Fruit fly (Drosophila melanogaster): Measurements from ENCODE around the gene crn.

Gene crn

DNA sequence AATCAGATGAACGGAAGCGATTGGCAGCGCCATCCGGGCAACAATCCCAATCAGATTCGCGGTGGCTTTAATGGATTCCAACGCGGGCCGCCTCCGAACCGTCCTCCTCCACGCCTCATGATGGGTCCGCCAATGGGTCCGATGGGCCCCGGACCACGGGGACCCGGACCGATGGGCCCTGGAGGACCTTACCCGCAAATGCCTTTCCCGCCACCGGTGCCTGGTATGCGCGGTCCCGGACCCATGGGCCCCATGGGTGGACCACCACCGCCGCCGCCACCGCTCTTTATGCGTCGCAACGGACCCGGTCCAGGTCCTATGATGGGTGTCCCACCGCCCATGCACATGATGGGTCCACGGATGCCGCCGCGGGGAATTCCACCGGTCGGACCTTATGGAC lies 6.9 kb downstream of the crn start:
- TF ChIP-seq Hr39 (optimal IDR thresholded peaks at IDR 0.05) (peak; percentile 76), lov (optimal IDR thresholded peaks at IDR 0.05) (no peak), lov (GFP tag; IDR thresholded peaks at IDR 0.05) (no peak)

DNA sequence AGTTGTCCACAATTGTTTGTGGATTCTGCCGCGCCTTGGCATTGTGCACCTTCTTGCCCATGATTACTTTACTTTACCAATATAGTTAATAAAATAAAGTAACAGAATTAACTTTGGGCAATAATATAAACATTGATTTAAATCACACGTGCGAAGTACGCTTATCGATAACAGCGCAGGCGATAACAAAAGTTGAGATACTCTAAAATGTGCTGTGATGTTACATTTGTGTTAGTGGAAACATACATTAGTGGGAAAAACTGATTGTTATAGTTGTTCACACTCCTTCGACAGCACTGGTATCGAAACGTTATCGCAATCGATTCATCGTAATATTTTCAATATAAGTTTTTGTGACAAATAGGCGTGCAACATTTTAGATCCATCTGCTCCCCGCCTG lies 7.9 kb downstream of the crn start, which contains the start of gene kz:
kz (minus strand) TSS at position 194 of the 400 bp plus-strand sequence.
- 0 out of 3 replicates have a peak, but pooled peaks have one; percentile 32 for TF ChIP-seq ci (GFP tag; IDR thresholded peaks at IDR 0.05)
- peak; percentile 94 for TF ChIP-seq CG30020 (tag; optimal IDR thresholded peaks at IDR 0.05)
- peak; percentile 94 for TF ChIP-seq ssp (GFP tag; IDR thresholded peaks at IDR 0.05)
- peak; percentile 74 for TF ChIP-seq CG15514 (GFP tag; optimal IDR thresholded peaks at IDR 0.05)
- peak; percentile 92 for TF ChIP-seq dm (GFP tag; optimal IDR thresholded peaks at IDR 0.05)
- no peak for TF ChIP-seq TFAM (GFP tag; optimal IDR thresholded peaks at IDR 0.05)
- TF ChIP-seq vnd (GFP tag; IDR thresholded peaks at IDR 0.05; ENCODE audit: partially characterized antibody) = peak; percentile 95
- TF ChIP-seq Dll (GFP tag; IDR thresholded peaks at IDR 0.05; ENCODE audit: partially characterized antibody) = peak; percentile 77
- peak; percentile 98 for TF ChIP-seq CG6791 (GFP tag; IDR thresholded peaks at IDR 0.05; ENCODE audit: partially characterized antibody)
- TF ChIP-seq CG3995 (GFP tag; optimal IDR thresholded peaks at IDR 0.05) = peak; percentile 58
- peak; percentile 66 for TF ChIP-seq Dp (GFP tag; optimal IDR thresholded peaks at IDR 0.05)
- peak; percentile 88 for TF ChIP-seq pzg (GFP tag; optimal IDR thresholded peaks at IDR 0.05)
- no peak for TF ChIP-seq CG12071 (GFP tag; optimal IDR thresholded peaks at IDR 0.05)
- TF ChIP-seq Opbp (GFP tag; IDR thresholded peaks at IDR 0.05; ENCODE audit: partially characterized antibody) = peak; percentile 92
- TF ChIP-seq ase (GFP tag; IDR thresholded peaks at IDR 0.05) = no peak
- peak; percentile 96 for TF ChIP-seq mld (GFP tag; IDR thresholded peaks at IDR 0.05; ENCODE audit: partially characterized antibody)
- peak; percentile 99 for TF ChIP-seq hb (GFP tag; IDR thresholded peaks at IDR 0.05; ENCODE audit: partially characterized antibody)
- TF ChIP-seq CG7963 (GFP tag; IDR thresholded peaks at IDR 0.05; ENCODE audit: partially characterized antibody) = peak; percentile 98
- TF ChIP-seq nmo (GFP tag; optimal IDR thresholded peaks at IDR 0.05) = peak; percentile 39
- peak; percentile 50 for TF ChIP-seq CG17186 (GFP tag; optimal IDR thresholded peaks at IDR 0.05)
- TF ChIP-seq CG14014 (GFP tag; IDR thresholded peaks at IDR 0.05) = no peak
- peak in 1 of 2 experiments; percentile 25 for TF ChIP-seq crp (GFP tag; optimal IDR thresholded peaks at IDR 0.05)
- TF ChIP-seq CG9437 (GFP tag; optimal IDR thresholded peaks at IDR 0.05) = peak; percentile 51
- no peak for TF ChIP-seq CG18599 (GFP tag; optimal IDR thresholded peaks at IDR 0.05)
- no peak for TF ChIP-seq CG3838 (GFP tag; optimal IDR thresholded peaks at IDR 0.05)
- TF ChIP-seq NC2β (GFP tag; optimal IDR thresholded peaks at IDR 0.05) = no peak
- TF ChIP-seq CG9797 (GFP tag; optimal IDR thresholded peaks at IDR 0.05) = peak; percentile 45
- no peak for TF ChIP-seq CG14441 (GFP tag; IDR thresholded peaks at IDR 0.05)
- TF ChIP-seq Hey (tag; optimal IDR thresholded peaks at IDR 0.05) = no peak
- no peak for TF ChIP-seq Gsc (GFP tag; IDR thresholded peaks at IDR 0.05)
- TF ChIP-seq Doc3 (GFP tag; IDR thresholded peaks at IDR 0.05; ENCODE audit: partially characterized antibody) = peak; percentile 77
- peak; percentile 77 for TF ChIP-seq Med (GFP tag)
- TF ChIP-seq CTCF (GFP tag; optimal IDR thresholded peaks at IDR 0.05) = no peak
- TF ChIP-seq CG34224 (GFP tag; IDR thresholded peaks at IDR 0.05; ENCODE audit: partially characterized antibody) = peak; percentile 94
- peak; percentile 91 for TF ChIP-seq CG17802 (tag; optimal IDR thresholded peaks at IDR 0.05)
- peak; percentile 61 for TF ChIP-seq hbn (GFP tag; IDR thresholded peaks at IDR 0.05; ENCODE audit: partially characterized antibody)
- TF ChIP-seq ATbp (GFP tag; optimal IDR thresholded peaks at IDR 0.05) = no peak
- peak; percentile 50 for TF ChIP-seq gfzf (GFP tag; optimal IDR thresholded peaks at IDR 0.05)
- no peak for TF ChIP-seq CG2120 (GFP tag; optimal IDR thresholded peaks at IDR 0.05)
- TF ChIP-seq CG4617 (GFP tag; optimal IDR thresholded peaks at IDR 0.05; ENCODE audit: borderline replicate concordance) = peak; percentile 68
- TF ChIP-seq stwl (tag; optimal IDR thresholded peaks at IDR 0.05) = peak; percentile 88
- peak; percentile 88 for TF ChIP-seq zen2 (GFP tag; IDR thresholded peaks at IDR 0.05; ENCODE audit: partially characterized antibody)
- TF ChIP-seq Hr39 (optimal IDR thresholded peaks at IDR 0.05) = no peak
- peak; percentile 76 for TF ChIP-seq BEAF-32 (GFP tag; optimal IDR thresholded peaks at IDR 0.05)
- TF ChIP-seq CG1024 (GFP tag; IDR thresholded peaks at IDR 0.05) = peak; percentile 75
- peak; percentile 98 for TF ChIP-seq CG14860 (GFP tag; IDR thresholded peaks at IDR 0.05; ENCODE audit: partially characterized antibody)
